Worm (Caenorhabditis elegans) whole organism, L1 larva: ENCODE measurements around the gene del-7.

Source experiments
- alr-1 ChIP-seq: fragments of 200-800 bp; sonication (Bioruptor generic); optimal IDR thresholded peaks from 2 replicates; lab custom pipeline; 2018; ENCODE audit warnings: borderline replicate concordance, mild to moderate bottlenecking, missing genetic modification characterization, missing compliant biosample characterization
- blmp-1 ChIP-seq: fragments of 150-350 bp; optimal IDR thresholded peaks from 2 replicates; lab custom pipeline; 2014; ENCODE audit warnings: missing biosample characterization, missing genetic modification characterization
- ceh-88 ChIP-seq: fragments of 200-800 bp; sonication (Bioruptor generic); IDR thresholded peaks from 2 replicates; pipeline ENCODE4 v1.3.6; 2022; ENCODE audit warnings: missing genetic modification characterization, missing compliant biosample characterization
- efl-1 ChIP-seq, 4 experiments: fragments of 150-350 bp; optimal IDR thresholded peaks in 3 of 4; peaks in 1 of 4; 1 replicate in 1 of 4; 2 replicates in 3 of 4; lab custom pipeline; 2014; ENCODE audit warnings: missing biosample characterization in 2 of 4, missing genetic modification characterization in 2 of 4, missing genetic modification reagents in 2 of 4
- elt-3 ChIP-seq, 6 experiments: fragments of 150-350 bp in 1 of 6; sonication (generic microtip); optimal IDR thresholded peaks; 2 replicates each; lab custom pipeline; 2017 to 2018; ENCODE audit warnings: missing biosample characterization in 6 of 6, missing genetic modification characterization in 6 of 6, inconsistent platforms in 1 of 6
- fkh-10 ChIP-seq: sonication (generic microtip); optimal IDR thresholded peaks from 2 replicates; lab custom pipeline; 2017; ENCODE audit warnings: missing biosample characterization, missing genetic modification reagents, missing genetic modification characterization
- lin-15B ChIP-seq: fragments of 150-350 bp; sonication (generic microtip); optimal IDR thresholded peaks from 3 replicates; lab custom pipeline; 2014; ENCODE audit warnings: missing biosample characterization, missing genetic modification characterization
- swsn-7 ChIP-seq: sonication (generic microtip); optimal IDR thresholded peaks from 2 replicates; lab custom pipeline; 2016; ENCODE audit warnings: missing genetic modification characterization, missing compliant biosample characterization
- unc-98 ChIP-seq: fragments of 200-800 bp; sonication (Bioruptor generic); IDR thresholded peaks from 2 replicates; pipeline ENCODE4 v1.3.6; 2022; ENCODE audit warnings: missing genetic modification characterization, missing compliant biosample characterization
- zag-1 ChIP-seq: fragments of 150-350 bp; optimal IDR thresholded peaks from 2 replicates; lab custom pipeline; 2014; ENCODE audit warnings: missing biosample characterization, missing genetic modification characterization

The del-7 gene

DNA sequence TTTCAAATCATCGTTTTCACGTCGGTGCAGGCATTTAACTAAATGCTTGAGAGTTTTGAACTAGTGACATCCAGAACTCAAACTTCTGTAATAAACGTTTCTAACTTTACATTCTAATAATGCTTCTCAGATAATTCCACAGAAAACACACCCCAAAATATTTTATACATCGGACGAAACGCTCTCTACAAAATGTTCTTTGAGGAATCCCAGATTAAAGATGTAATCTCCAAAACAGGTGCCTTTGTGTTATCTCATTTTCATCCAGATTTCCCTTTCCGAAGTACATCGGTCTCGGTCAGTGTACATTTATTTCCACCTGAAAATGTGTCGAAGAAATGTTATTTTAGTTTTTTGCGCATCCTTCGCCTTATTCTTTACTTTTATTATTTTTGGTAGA, 44.5 kb downstream of the del-7 start, which contains the start of gene C33H5.2:
TSS of gene C33H5.2 (plus strand) at position 301 of the 400 bp plus-strand sequence.
- TF ChIP-seq zag-1 (tag; lab: Kevin White, UChicago) = no peak
- TF ChIP-seq fkh-10 (GFP tag; lab: Kevin White, UChicago) = no peak
- no peak for TF ChIP-seq elt-3 (tag; optimal IDR thresholded peaks at IDR 0.05; lab: Kevin White, UChicago)
- TF ChIP-seq lin-15B (tag; lab: Kevin White, UChicago) = no peak
- TF ChIP-seq alr-1 (tag; lab: Kevin White, UChicago) = no peak
- TF ChIP-seq swsn-7 (tag; lab: Kevin White, UChicago) = no peak
- TF ChIP-seq blmp-1 (tag; lab: Kevin White, UChicago) = peak; percentile 37
- no peak for TF ChIP-seq ceh-88 (GFP tag; lab: Robert Waterston, UW)

DNA sequence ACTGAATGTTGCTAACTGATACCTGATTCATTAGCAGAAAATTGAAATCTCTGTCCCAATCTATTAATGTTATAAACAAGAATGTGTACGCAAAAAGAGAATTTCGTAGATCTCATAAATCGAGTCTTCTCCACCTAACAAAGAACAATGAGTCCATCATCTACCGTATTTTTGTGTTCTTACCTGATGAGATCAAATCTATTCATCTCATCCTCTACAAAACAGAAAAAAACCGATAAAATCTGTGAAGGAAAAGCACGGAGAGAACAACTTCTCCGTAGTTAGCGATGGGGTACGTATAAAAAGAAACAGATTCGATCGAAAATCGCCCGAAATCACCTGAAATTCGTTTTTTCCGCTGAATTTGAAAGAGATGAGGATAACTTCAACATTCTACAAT, 48.4 kb downstream of the del-7 start, which contains the start of gene C33H5.1:
TSS of gene C33H5.1 (plus strand) at position 330 of the 400 bp plus-strand sequence.
- TF ChIP-seq efl-1 (optimal IDR thresholded peaks at IDR 0.05; lab: Kevin White, UChicago) (no peak), efl-1 (GFP tag; optimal IDR thresholded peaks at IDR 0.05 in 1 of 2; lab: Kevin White, UChicago) (peak in 1 of 2 experiments; percentile 53), unc-98 (GFP tag; lab: Robert Waterston, UW) (no peak), blmp-1 (tag; lab: Kevin White, UChicago) (peak; percentile 10)
